Fruit fly (Drosophila melanogaster) whole organism, embryonic: ENCODE measurements around the gene CG7079.
A peak's percentile ranks its signal among the peaks of the same experiment; 100 is the strongest.

Experiments
- ATbp ChIP-seq: fragments of 200-800 bp; sonication (Bioruptor generic); optimal IDR thresholded peaks from 2 replicates; lab custom pipeline; 2017; ENCODE audit warnings: missing biosample characterization, mild to moderate bottlenecking, missing genetic modification characterization, missing genetic modification reagents
- Adf1 ChIP-seq: fragments of 200-800 bp; sonication (Bioruptor generic); IDR thresholded peaks from 2 replicates; pipeline ENCODE4 v1.3.6; 2022; ENCODE audit warnings: missing biosample characterization, missing genetic modification characterization
- Awh ChIP-seq: fragments of 200-800 bp; sonication (Bioruptor generic); IDR thresholded peaks from 2 replicates; pipeline ENCODE4, ENCODE4 v1.3.6; 2022; ENCODE audit warnings: missing biosample characterization, missing genetic modification characterization
- B-H2 ChIP-seq: fragments of 200-800 bp; sonication (Bioruptor generic); optimal IDR thresholded peaks from 2 replicates; lab custom pipeline; 2018; ENCODE audit warnings: missing biosample characterization, mild to moderate bottlenecking, missing genetic modification characterization
- BEAF-32 ChIP-seq: fragments of 200-800 bp; sonication (Bioruptor generic); optimal IDR thresholded peaks from 3 replicates; lab custom pipeline; 2017; ENCODE audit warnings: missing biosample characterization, missing genetic modification characterization, mild to moderate bottlenecking, moderate library complexity, missing genetic modification reagents
- CG10543 ChIP-seq: fragments of 200-800 bp; sonication (Bioruptor generic); optimal IDR thresholded peaks from 3 replicates; lab custom pipeline; 2017; ENCODE audit warnings: missing biosample characterization, mild to moderate bottlenecking, missing genetic modification characterization, moderate library complexity
- CG11456 ChIP-seq: fragments of 200-800 bp; sonication (Bioruptor generic); IDR thresholded peaks from 3 replicates; pipeline ENCODE4 v1.3.6; 2022; ENCODE audit warnings: missing biosample characterization, missing genetic modification characterization
- CG11695 ChIP-seq: fragments of 200-800 bp; sonication (Bioruptor generic); IDR thresholded peaks from 3 replicates; pipeline ENCODE4 v1.3.6; 2022; ENCODE audit warnings: missing biosample characterization, missing genetic modification characterization
- CG12155 ChIP-seq: fragments of 200-800 bp; sonication (Bioruptor generic); optimal IDR thresholded peaks from 3 replicates; lab custom pipeline; 2016; ENCODE audit warnings: missing biosample characterization, missing genetic modification characterization
- CG12769 ChIP-seq: fragments of 200-800 bp; sonication (Bioruptor generic); optimal IDR thresholded peaks from 2 replicates; lab custom pipeline; 2019; ENCODE audit warnings: missing biosample characterization, mild to moderate bottlenecking, missing genetic modification characterization, moderate library complexity
- CG13296 ChIP-seq: fragments of 200-800 bp; sonication (Bioruptor generic); optimal IDR thresholded peaks from 3 replicates; lab custom pipeline; 2018; ENCODE audit warnings: missing biosample characterization, mild to moderate bottlenecking, missing genetic modification characterization
- CG14014 ChIP-seq: fragments of 200-800 bp; sonication (Bioruptor generic); IDR thresholded peaks from 2 replicates; pipeline ENCODE4 v1.3.6; 2022; ENCODE audit warnings: missing biosample characterization, missing genetic modification characterization
- CG14441 ChIP-seq: fragments of 200-800 bp; sonication (Bioruptor generic); IDR thresholded peaks from 2 replicates; pipeline ENCODE4 v1.3.6; 2022; ENCODE audit warnings: missing biosample characterization, missing genetic modification characterization
- CG15514 ChIP-seq: fragments of 200-800 bp; sonication (Bioruptor generic); optimal IDR thresholded peaks from 3 replicates; lab custom pipeline; 2017; ENCODE audit warnings: missing biosample characterization, missing genetic modification characterization, mild to moderate bottlenecking, moderate library complexity, missing genetic modification reagents
- CG18599 ChIP-seq: fragments of 200-800 bp; sonication (Bioruptor generic); optimal IDR thresholded peaks from 3 replicates; lab custom pipeline; 2017; ENCODE audit warnings: missing biosample characterization, missing genetic modification characterization, mild to moderate bottlenecking, moderate library complexity, missing genetic modification reagents
- CG2116 ChIP-seq: fragments of 200-800 bp; sonication (Bioruptor generic); optimal IDR thresholded peaks from 3 replicates; lab custom pipeline; 2018; ENCODE audit warnings: missing biosample characterization, mild to moderate bottlenecking, missing genetic modification characterization
- CG2678 ChIP-seq: fragments of 200-800 bp; sonication (Bioruptor generic); optimal IDR thresholded peaks from 3 replicates; lab custom pipeline; 2019; ENCODE audit warnings: missing biosample characterization, mild to moderate bottlenecking, missing genetic modification characterization, moderate library complexity
- CG7786 ChIP-seq: fragments of 200-800 bp; sonication (Bioruptor generic); optimal IDR thresholded peaks from 2 replicates; lab custom pipeline; 2016; ENCODE audit warnings: missing biosample characterization, missing genetic modification characterization
- CG8290 ChIP-seq, 3 experiments: fragments of 200-800 bp; sonication (Bioruptor generic); optimal IDR thresholded peaks; 2 replicates each; lab custom pipeline; 2016 to 2019; ENCODE audit warnings: missing biosample characterization in 3 of 3, missing genetic modification characterization in 3 of 3, mild to moderate bottlenecking in 2 of 3, moderate library complexity in 1 of 3
- CG9932 ChIP-seq: fragments of 200-800 bp; sonication (Bioruptor generic); IDR thresholded peaks from 2 replicates; pipeline ENCODE4 v1.3.6; 2022; ENCODE audit warnings: missing biosample characterization, missing genetic modification characterization
- Fer1 ChIP-seq: fragments of 200-800 bp; sonication (Bioruptor generic); optimal IDR thresholded peaks from 2 replicates; lab custom pipeline; 2017; ENCODE audit warnings: missing biosample characterization, mild to moderate bottlenecking, missing genetic modification characterization
- Hmr ChIP-seq: fragments of 200-800 bp; sonication (Bioruptor generic); optimal IDR thresholded peaks from 3 replicates; lab custom pipeline; 2017; ENCODE audit warnings: mild to moderate bottlenecking, missing biosample characterization, missing genetic modification reagents, missing genetic modification characterization
- Lpt ChIP-seq: fragments of >200 bp; optimal IDR thresholded peaks from 2 replicates; lab custom pipeline; 2018; ENCODE audit warnings: missing biosample characterization, missing genetic modification characterization
- MTF-1 ChIP-seq: fragments of 200-800 bp; sonication (Bioruptor generic); optimal IDR thresholded peaks from 2 replicates; lab custom pipeline; 2018; ENCODE audit warnings: missing biosample characterization, mild to moderate bottlenecking, missing genetic modification characterization, borderline replicate concordance
- Med ChIP-seq: fragments of 200-800 bp; sonication (Bioruptor generic); peaks from one replicate; lab custom pipeline; 2016; ENCODE audit warnings: missing biosample characterization, missing genetic modification characterization, mild to moderate bottlenecking, inconsistent platforms, moderate library complexity
- NFAT ChIP-seq: fragments of 200-800 bp; sonication (Bioruptor generic); IDR thresholded peaks from 2 replicates; pipeline ENCODE4 v1.3.6; 2022; ENCODE audit warnings: missing biosample characterization, missing genetic modification characterization
- Pdp1 ChIP-seq, 2 experiments: fragments of 200-800 bp; sonication (Bioruptor generic); optimal IDR thresholded peaks; 3 replicates each; lab custom pipeline; 2016; ENCODE audit warnings: missing biosample characterization in 2 of 2, missing genetic modification characterization in 2 of 2, mild to moderate bottlenecking in 1 of 2, moderate library complexity in 1 of 2
- Side ChIP-seq: fragments of 200-800 bp; sonication (Bioruptor generic); optimal IDR thresholded peaks from 2 replicates; lab custom pipeline; 2016; ENCODE audit warnings: missing biosample characterization, missing genetic modification characterization
- Six4 ChIP-seq: fragments of 200-800 bp; sonication (Bioruptor generic); optimal IDR thresholded peaks from 2 replicates; lab custom pipeline; 2016; ENCODE audit warnings: missing biosample characterization, missing genetic modification characterization
- Spps ChIP-seq: fragments of 200-800 bp; sonication (Bioruptor generic); optimal IDR thresholded peaks from 2 replicates; lab custom pipeline; 2018; ENCODE audit warnings: missing biosample characterization, mild to moderate bottlenecking, missing genetic modification characterization
- ap ChIP-seq: fragments of 200-800 bp; sonication (Bioruptor generic); IDR thresholded peaks from 2 replicates; pipeline ENCODE4 v1.3.6; 2022; ENCODE audit warnings: missing biosample characterization, missing genetic modification characterization
- ci ChIP-seq: fragments of 200-800 bp; sonication (Bioruptor generic); IDR thresholded peaks from 3 replicates; pipeline ENCODE4 v1.3.6; 2022; ENCODE audit warnings: missing biosample characterization, missing genetic modification characterization
- danr ChIP-seq: fragments of 200-800 bp; sonication (Bioruptor generic); IDR thresholded peaks from 2 replicates; pipeline ENCODE4 v1.3.6; 2022; ENCODE audit warnings: missing biosample characterization, missing genetic modification characterization
- ems ChIP-seq: fragments of 200-800 bp; sonication (Bioruptor generic); optimal IDR thresholded peaks from 3 replicates; lab custom pipeline; 2016; ENCODE audit warnings: missing biosample characterization, missing genetic modification characterization
- hkb ChIP-seq, 2 experiments: fragments of 200-800 bp in 1 of 2; fragments of >200 bp in 1 of 2; sonication (Bioruptor generic) in 1 of 2; IDR thresholded peaks in 1 of 2; optimal IDR thresholded peaks in 1 of 2; 2 replicates each; pipeline versions ENCODE4 v1.3.6 to Lab custom; 2017 to 2022; ENCODE audit warnings: missing biosample characterization in 1 of 2, missing genetic modification characterization in 1 of 2
- lab ChIP-seq: fragments of 200-800 bp; sonication (Bioruptor generic); optimal IDR thresholded peaks from 3 replicates; lab custom pipeline; 2017; ENCODE audit warnings: missing biosample characterization, missing genetic modification characterization, mild to moderate bottlenecking, moderate library complexity, missing genetic modification reagents
- lola ChIP-seq, 3 experiments: fragments of >200 bp in 2 of 3; fragments of 200-800 bp in 1 of 3; sonication (Bioruptor generic) in 1 of 3; optimal IDR thresholded peaks; 2 replicates each; lab custom pipeline; 2017 to 2019; ENCODE audit warnings: missing biosample characterization in 3 of 3, missing genetic modification characterization in 3 of 3, mild to moderate bottlenecking in 1 of 3, moderate library complexity in 1 of 3
- odd ChIP-seq: fragments of 200-800 bp; sonication (Bioruptor generic); optimal IDR thresholded peaks from 2 replicates; lab custom pipeline; 2017; ENCODE audit warnings: missing biosample characterization, mild to moderate bottlenecking, missing genetic modification characterization
- pho ChIP-seq: fragments of 200-800 bp; sonication (Bioruptor generic); optimal IDR thresholded peaks from 2 replicates; lab custom pipeline; 2016; ENCODE audit warnings: missing biosample characterization, missing genetic modification characterization
- sens ChIP-seq: fragments of 200-800 bp; sonication (Bioruptor generic); peaks from one replicate; lab custom pipeline; 2016; ENCODE audit warnings: missing biosample characterization, missing genetic modification characterization
- seq ChIP-seq: fragments of 200-800 bp; sonication (Bioruptor generic); IDR thresholded peaks from 2 replicates; pipeline ENCODE4 v1.3.6; 2022; ENCODE audit warnings: missing biosample characterization, missing genetic modification characterization
- sob ChIP-seq: fragments of 200-800 bp; sonication (Bioruptor generic); IDR thresholded peaks from 2 replicates; pipeline ENCODE4 v1.3.6; 2022; ENCODE audit warnings: missing biosample characterization, missing genetic modification characterization
- stc ChIP-seq: fragments of 200-800 bp; sonication (Bioruptor generic); IDR thresholded peaks from 2 replicates; pipeline ENCODE4 v1.3.6; 2022; ENCODE audit warnings: missing biosample characterization, missing genetic modification characterization
- tna ChIP-seq: fragments of 200-800 bp; sonication (Bioruptor generic); IDR thresholded peaks from 2 replicates; pipeline ENCODE4 v1.3.6; 2022; ENCODE audit warnings: missing biosample characterization, missing genetic modification characterization; ENCODE audit not compliant: partially characterized antibody
- ttk ChIP-seq: fragments of 200-800 bp; sonication (Bioruptor generic); IDR thresholded peaks from 2 replicates; pipeline ENCODE4 v2.1.2; 2022; ENCODE audit warnings: missing biosample characterization, missing genetic modification characterization

Gene CG7079

DNA sequence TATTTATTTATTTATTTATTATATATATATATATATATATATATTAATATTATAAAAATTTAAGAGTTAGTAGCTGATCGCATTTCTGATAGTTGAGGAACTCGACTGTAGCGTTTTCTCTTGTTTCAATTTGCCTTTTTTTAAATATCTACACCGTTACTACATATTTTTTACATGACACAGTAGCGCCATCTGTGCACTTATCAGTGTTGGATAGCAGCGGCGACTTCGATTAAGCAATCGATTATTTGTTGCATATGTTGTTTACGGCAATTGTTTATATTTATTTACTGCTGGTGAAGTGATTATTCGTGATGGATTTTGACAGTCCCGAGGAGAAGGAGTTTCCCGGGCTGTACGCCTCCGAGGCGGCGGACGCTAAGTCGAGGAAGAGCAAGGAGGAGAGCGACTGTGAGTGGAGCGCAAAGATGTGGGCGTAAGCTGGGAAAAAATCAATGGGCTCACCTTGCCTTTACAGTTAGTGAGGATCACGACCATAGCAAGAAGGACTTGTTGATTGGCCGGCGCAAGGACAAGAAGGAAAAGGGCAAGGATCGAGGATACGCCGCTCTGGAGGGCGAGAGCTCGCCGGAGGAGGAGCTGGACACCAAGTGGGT is 31.1 kb downstream of the CG7079 start, which contains the start of gene Rlip (continued):
- TF ChIP-seq pho (GFP tag; lab: Kevin White, UChicago), result peak; percentile 42
- TF ChIP-seq Lpt (GFP tag; lab: Kevin White, UChicago), result no peak
- no peak for TF ChIP-seq stc (GFP tag; lab: Robert Waterston, UW)
- TF ChIP-seq CG2116, result peak; percentile 65
- peak; percentile 46 for TF ChIP-seq BEAF-32
- TF ChIP-seq odd (GFP tag; lab: Kevin White, UChicago), result no peak
- TF ChIP-seq ems (GFP tag; lab: Kevin White, UChicago), result peak; percentile 5
- TF ChIP-seq ttk (GFP tag; lab: Robert Waterston, UW), result no peak; the same call in 1 of the 2 replicates
- TF ChIP-seq, all 482 proteins: peak for 231

DNA sequence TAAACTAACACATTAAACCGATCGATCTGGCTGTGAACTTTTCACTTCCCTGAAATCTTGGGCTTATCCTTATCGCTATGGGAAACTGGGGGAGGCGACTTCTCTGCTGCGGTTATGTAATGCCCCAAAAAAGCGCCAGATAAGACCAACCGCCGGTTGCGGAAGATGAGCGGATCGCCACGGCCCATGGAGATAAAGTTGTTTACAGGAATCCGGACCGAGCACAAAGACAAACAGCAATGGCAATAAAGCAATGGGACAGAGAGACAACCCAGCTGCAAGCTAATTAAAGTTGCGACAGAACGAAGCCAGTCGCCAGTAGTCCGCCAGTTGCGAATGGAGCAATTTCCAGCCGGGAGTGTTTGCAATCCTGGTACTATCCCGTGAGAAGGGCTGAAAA is 33.0 kb downstream of the CG7079 start, which contains the start of gene CG5697:
TSS of gene CG5697 (plus strand) at position 314 of the 400 bp plus-strand sequence.
- 0 out of 3 replicates have a peak, but pooled peaks have one; percentile 16 for TF ChIP-seq CG11695 (GFP tag; lab: Robert Waterston, UW)
- TF ChIP-seq sob (GFP tag; lab: Robert Waterston, UW), result peak; percentile 29; the same call in 1 of the 2 replicates
- no peak for TF ChIP-seq Six4 (GFP tag; lab: Kevin White, UChicago)
- TF ChIP-seq Side (GFP tag; lab: Kevin White, UChicago), result no peak
- TF ChIP-seq Spps, result no peak
- TF ChIP-seq CG7786 (GFP tag; lab: Kevin White, UChicago), result no peak
- no peak for TF ChIP-seq hkb (optimal IDR thresholded peaks at IDR 0.05; lab: Kevin White, UChicago)
- peak; percentile 35 for TF ChIP-seq hkb (GFP tag; IDR thresholded peaks at IDR 0.05; lab: Robert Waterston, UW)
- TF ChIP-seq ap, result 0 out of 2 replicates have a peak, but pooled peaks have one; percentile 2
- peak; percentile 28 for TF ChIP-seq CG15514 (GFP tag; lab: Kevin White, UChicago)
- 0 out of 2 replicates have a peak, but pooled peaks have one; percentile 20 for TF ChIP-seq NFAT (GFP tag; lab: Robert Waterston, UW)
- peak; percentile 52; the same call in 1 of the 2 replicates for TF ChIP-seq CG14014
- TF ChIP-seq B-H2, result no peak
- TF ChIP-seq CG10543, result peak; percentile 46
- TF ChIP-seq sens (GFP tag; lab: Kevin White, UChicago), result peak; percentile 63
- no peak for TF ChIP-seq CG8290 (GFP tag; optimal IDR thresholded peaks at IDR 0.05; lab: Kevin White, UChicago)
- TF ChIP-seq CG8290 (tag; optimal IDR thresholded peaks at IDR 0.05; lab: Kevin White, UChicago), result peak in 1 of 2 experiments; percentile 12
- TF ChIP-seq CG11456 (GFP tag; lab: Robert Waterston, UW), result 0 out of 3 replicates have a peak, but pooled peaks have one; percentile 27
- peak; percentile 31 for TF ChIP-seq CG12769 (tag; lab: Kevin White, UChicago)
- peak; percentile 32; the same call in 1 of the 2 replicates for TF ChIP-seq seq (GFP tag; lab: Robert Waterston, UW)
- peak; percentile 5 for TF ChIP-seq CG18599 (GFP tag; lab: Kevin White, UChicago)
- TF ChIP-seq Hmr (GFP tag; lab: Kevin White, UChicago), result peak; percentile 21
- 0 out of 2 replicates have a peak, but pooled peaks have one; percentile 18 for TF ChIP-seq Awh (GFP tag; lab: Robert Waterston, UW)
- peak; percentile 24 for TF ChIP-seq MTF-1 (GFP tag; lab: Kevin White, UChicago)
- TF ChIP-seq Med, result peak; percentile 68
- TF ChIP-seq CG9932 (GFP tag; lab: Robert Waterston, UW), result no peak
- no peak for TF ChIP-seq tna (GFP tag; lab: Robert Waterston, UW)
- TF ChIP-seq lola (GFP tag; optimal IDR thresholded peaks at IDR 0.05; lab: Kevin White, UChicago), result no peak
- TF ChIP-seq CG14441 (GFP tag; lab: Robert Waterston, UW), result no peak
- 0 out of 2 replicates have a peak, but pooled peaks have one; percentile 30 for TF ChIP-seq Adf1
- peak; percentile 56; the same call in 1 of the 3 replicates for TF ChIP-seq ci (GFP tag; lab: Robert Waterston, UW)
- TF ChIP-seq Pdp1 (GFP tag; optimal IDR thresholded peaks at IDR 0.05; lab: Kevin White, UChicago), result peak in 1 of 2 experiments; percentile 84
- TF ChIP-seq Fer1 (GFP tag; lab: Kevin White, UChicago), result peak; percentile 7
- no peak for TF ChIP-seq danr (GFP tag; lab: Robert Waterston, UW)
- TF ChIP-seq CG2678 (tag; lab: Kevin White, UChicago), result peak; percentile 24
- no peak for TF ChIP-seq CG12155 (GFP tag; lab: Kevin White, UChicago)
- TF ChIP-seq CG13296 (GFP tag; lab: Kevin White, UChicago), result peak; percentile 26
- TF ChIP-seq lab (GFP tag; lab: Kevin White, UChicago), result peak; percentile 41
- peak; percentile 32 for TF ChIP-seq ATbp (GFP tag; lab: Kevin White, UChicago)
